Worm (Caenorhabditis elegans) whole organism, late embryonic: ENCODE results near the gene tsp-1.

Experiments used
- fkh-10 ChIP-seq: fragments of 150-350 bp; optimal IDR thresholded peaks from 2 replicates; lab custom pipeline; 2014; ENCODE audit warnings: missing biosample characterization, missing genetic modification reagents, missing genetic modification characterization
- hlh-13 ChIP-seq: fragments of 200-800 bp; sonication (Bioruptor generic); optimal IDR thresholded peaks from 2 replicates; lab custom pipeline; 2018; ENCODE audit warnings: mild to moderate bottlenecking, missing genetic modification characterization, missing compliant biosample characterization
- hlh-15 ChIP-seq: sonication (generic microtip); optimal IDR thresholded peaks from 2 replicates; lab custom pipeline; 2016; ENCODE audit warnings: missing genetic modification characterization, missing compliant biosample characterization
- odd-2 ChIP-seq: sonication (generic microtip); optimal IDR thresholded peaks from 2 replicates; lab custom pipeline; 2017; ENCODE audit warnings: antibody characterized with exemption, mild to moderate bottlenecking, missing genetic modification characterization, missing compliant biosample characterization
- pag-3 ChIP-seq: sonication (generic microtip); optimal IDR thresholded peaks from 2 replicates; lab custom pipeline; 2016; ENCODE audit warnings: missing compliant biosample characterization, missing genetic modification characterization, borderline replicate concordance
- pqm-1 ChIP-seq: sonication (generic microtip); optimal IDR thresholded peaks from 2 replicates; lab custom pipeline; 2016; ENCODE audit warnings: missing genetic modification characterization, missing compliant biosample characterization

DNA sequence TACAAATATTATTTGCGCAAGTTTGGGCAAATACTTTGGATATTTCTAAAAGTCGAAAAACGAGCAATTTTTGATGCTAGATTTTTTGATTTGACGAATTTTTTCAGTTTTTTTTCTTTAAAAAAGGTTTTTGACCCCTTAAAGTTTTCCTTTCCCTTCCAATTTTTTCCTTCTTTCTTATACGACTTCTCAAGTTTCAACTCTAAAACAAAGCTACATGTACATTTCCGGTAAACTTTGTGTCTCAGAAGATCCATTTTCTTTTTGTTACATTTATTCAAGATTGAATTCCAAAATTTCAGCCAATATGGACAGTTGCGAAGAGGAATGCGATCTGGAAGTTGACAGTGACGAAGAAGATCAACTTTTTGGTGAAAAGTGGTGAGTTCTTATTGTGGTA is 39.6 kb upstream of the tsp-1 start, which contains the start of gene mig-10:
- TF ChIP-seq odd-2 (tag; lab: Kevin White, UChicago) (no peak), hlh-15 (tag; lab: Kevin White, UChicago) (no peak), pqm-1 (tag; lab: Kevin White, UChicago) (no peak), pag-3 (no peak), fkh-10 (no peak), hlh-13 (GFP tag; lab: Kevin White, UChicago) (no peak)
